Worm (Caenorhabditis elegans): Measurements from ENCODE around the gene rhr-1.

The rhr-1 gene

ce11 chrV:5427860-5428259, at the start of gene rhr-1:
Gene rhr-1 (plus strand): TSS chrV:5428160.
- TF ChIP-seq elt-2 (tag; optimal IDR thresholded peaks at IDR 0.05), result peak; percentile 27
- TF ChIP-seq ceh-28 (tag; optimal IDR thresholded peaks at IDR 0.05), result no peak

ce11 chrV:5385914-5386493, 42.0 kb upstream of the rhr-1 start, which contains the start of gene C35A11.2:
Gene C35A11.2 (plus strand): TSS chrV:5386299.
- TF ChIP-seq lin-15B (tag; optimal IDR thresholded peaks at IDR 0.05) (peak; percentile 6), sea-2 (GFP tag; optimal IDR thresholded peaks at IDR 0.05) (no peak), nhr-23 (tag; optimal IDR thresholded peaks at IDR 0.05) (peak; percentile 73)

- TF ChIP-seq nhr-237 (tag; optimal IDR thresholded peaks at IDR 0.05), result no peak
- no peak for TF ChIP-seq ztf-4 (tag; optimal IDR thresholded peaks at IDR 0.05)
- TF ChIP-seq ztf-11 (tag; optimal IDR thresholded peaks at IDR 0.05), result no peak
- peak; percentile 79 for TF ChIP-seq pqm-1 (tag; optimal IDR thresholded peaks at IDR 0.05)
- TF ChIP-seq unc-39 (tag; optimal IDR thresholded peaks at IDR 0.05), result no peak
- peak; percentile 99 for TF ChIP-seq elt-2 (tag; optimal IDR thresholded peaks at IDR 0.05)
- TF ChIP-seq hmg-11 (tag; optimal IDR thresholded peaks at IDR 0.05), result no peak
- TF ChIP-seq nfya-1 (tag; optimal IDR thresholded peaks at IDR 0.05; ENCODE audit: insufficient read depth), result no peak
- TF ChIP-seq nhr-43 (tag; optimal IDR thresholded peaks at IDR 0.05; ENCODE audit: poor library complexity, severe bottlenecking), result no peak
- TF ChIP-seq egl-27 (tag; optimal IDR thresholded peaks at IDR 0.05), result peak; percentile 16
- TF ChIP-seq nhr-28 (tag; optimal IDR thresholded peaks at IDR 0.05), result no peak
- no peak for TF ChIP-seq fos-1 (tag; optimal IDR thresholded peaks at IDR 0.05)
- no peak for TF ChIP-seq daf-12 (tag; optimal IDR thresholded peaks at IDR 0.05)
Measured at ce11 chrV:5392993-5393628, 34.8 kb upstream of the rhr-1 start, which contains the start of gene C35A11.4. Gene C35A11.4 (minus strand): TSS chrV:5393148.

- TF ChIP-seq egl-27 (tag; optimal IDR thresholded peaks at IDR 0.05) (no peak), eor-1 (tag; optimal IDR thresholded peaks at IDR 0.05) (no peak), zag-1 (tag; optimal IDR thresholded peaks at IDR 0.05) (no peak), pha-4 (tag; optimal IDR thresholded peaks at IDR 0.05) (no peak), elt-1 (tag; optimal IDR thresholded peaks at IDR 0.05) (no peak), ceh-9 (tag; optimal IDR thresholded peaks at IDR 0.05) (no peak), nhr-25 (tag; optimal IDR thresholded peaks at IDR 0.05) (no peak), hmg-11 (tag; optimal IDR thresholded peaks at IDR 0.05) (no peak), elt-3 (tag; optimal IDR thresholded peaks at IDR 0.05) (no peak), nhr-237 (tag; optimal IDR thresholded peaks at IDR 0.05) (no peak), jun-1 (tag; optimal IDR thresholded peaks at IDR 0.05) (no peak), aly-2 (tag; optimal IDR thresholded peaks at IDR 0.05) (no peak), nhr-12 (tag; optimal IDR thresholded peaks at IDR 0.05) (no peak), ceh-28 (tag; optimal IDR thresholded peaks at IDR 0.05) (no peak), mdl-1 (tag; optimal IDR thresholded peaks at IDR 0.05) (no peak), ZK546.5 (tag; optimal IDR thresholded peaks at IDR 0.05) (no peak), ztf-11 (tag; optimal IDR thresholded peaks at IDR 0.05) (no peak), nhr-11 (tag; optimal IDR thresholded peaks at IDR 0.05) (no peak), nhr-77 (tag; optimal IDR thresholded peaks at IDR 0.05) (no peak), ceh-82 (tag; optimal IDR thresholded peaks at IDR 0.05) (no peak)
Measured at ce11 chrV:5403938-5404337, 24.0 kb upstream of the rhr-1 start.

- TF ChIP-seq fkh-10 (GFP tag; optimal IDR thresholded peaks at IDR 0.05) (no peak), nhr-77 (tag; optimal IDR thresholded peaks at IDR 0.05) (no peak), nhr-43 (tag; optimal IDR thresholded peaks at IDR 0.05; ENCODE audit: poor library complexity, severe bottlenecking) (no peak), ZK546.5 (tag; optimal IDR thresholded peaks at IDR 0.05) (no peak), ceh-9 (tag; optimal IDR thresholded peaks at IDR 0.05) (no peak), aly-2 (tag; optimal IDR thresholded peaks at IDR 0.05) (no peak), ztf-4 (tag; optimal IDR thresholded peaks at IDR 0.05) (no peak), egl-5 (tag; optimal IDR thresholded peaks at IDR 0.05) (no peak), nhr-23 (tag; optimal IDR thresholded peaks at IDR 0.05) (no peak), elt-2 (tag; optimal IDR thresholded peaks at IDR 0.05) (no peak), nhr-11 (tag; optimal IDR thresholded peaks at IDR 0.05) (no peak), fos-1 (tag; optimal IDR thresholded peaks at IDR 0.05) (no peak), nhr-12 (tag; optimal IDR thresholded peaks at IDR 0.05) (no peak), jun-1 (tag; optimal IDR thresholded peaks at IDR 0.05) (no peak), lin-15B (tag; optimal IDR thresholded peaks at IDR 0.05) (no peak), elt-1 (tag; optimal IDR thresholded peaks at IDR 0.05) (no peak), lsy-12 (tag; optimal IDR thresholded peaks at IDR 0.05) (no peak)
Measured at ce11 chrV:5405053-5405452, 22.9 kb upstream of the rhr-1 start, which contains the start of gene dmsr-7. Gene dmsr-7 (plus strand): TSS chrV:5405353.
